Worm (Caenorhabditis elegans): ENCODE measurements around the gene unc-85.

- TF ChIP-seq ceh-13 (GFP tag; optimal IDR thresholded peaks at IDR 0.05) (no peak), ets-7 (tag; optimal IDR thresholded peaks at IDR 0.05) (no peak), ceh-36 (tag; optimal IDR thresholded peaks at IDR 0.05) (no peak), scrt-1 (GFP tag; IDR thresholded peaks at IDR 0.05) (no peak)
These were observed 27.7 kb upstream of the unc-85 start for ce11 chrII:4674188-4674587.
